Worm (Caenorhabditis elegans): ENCODE results near the gene his-31.

DNA sequence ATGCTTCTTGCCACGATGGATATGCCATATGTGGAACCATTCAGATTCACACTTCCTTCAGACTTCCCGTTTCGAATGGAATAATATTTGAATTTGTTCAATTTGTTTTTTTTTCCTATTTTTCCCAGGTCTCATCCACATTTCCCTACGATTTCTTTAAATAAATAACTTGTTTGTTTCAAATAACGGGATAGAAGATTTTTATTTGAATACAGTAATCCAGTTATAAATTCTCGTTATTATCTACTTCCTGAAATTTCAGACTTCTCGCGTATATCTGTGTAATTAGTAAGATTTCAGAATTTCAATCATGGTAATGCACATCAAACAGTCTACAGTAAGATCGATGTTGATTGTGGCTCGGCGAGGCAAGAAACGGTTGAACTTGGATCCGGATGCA lies 33.3 kb downstream of the his-31 start, which contains the start of gene F35H10.5:
- TF ChIP-seq fkh-10 (GFP tag; optimal IDR thresholded peaks at IDR 0.05) (no peak), zag-1 (tag; optimal IDR thresholded peaks at IDR 0.05) (no peak), C34B4.2 (tag; optimal IDR thresholded peaks at IDR 0.05) (no peak), ztf-11 (tag; optimal IDR thresholded peaks at IDR 0.05) (no peak), unc-62 (GFP tag; optimal IDR thresholded peaks at IDR 0.05) (no peak), mdl-1 (tag; optimal IDR thresholded peaks at IDR 0.05) (no peak), lsy-2 (tag; optimal IDR thresholded peaks at IDR 0.05) (no peak), lin-39 (tag; optimal IDR thresholded peaks at IDR 0.05) (no peak), snpc-4 (tag; optimal IDR thresholded peaks at IDR 0.05) (no peak)

Data from whole organism, L1 larva.